Worm (Caenorhabditis elegans) whole organism, mixed stage, embryonic: Measurements from ENCODE around the gene srw-85.

Source experiments
- bed-3 ChIP-seq: fragments of 200-800 bp; sonication (Bioruptor generic); optimal IDR thresholded peaks from 3 replicates; lab custom pipeline; 2018; ENCODE audit warnings: mild to moderate bottlenecking, missing genetic modification characterization, moderate library complexity, missing compliant biosample characterization
- ces-1 ChIP-seq: fragments of 150-350 bp; optimal IDR thresholded peaks from 2 replicates; lab custom pipeline; 2014; ENCODE audit warnings: missing biosample characterization, missing genetic modification reagents, missing genetic modification characterization
- drap-1 ChIP-seq: fragments of 200-800 bp; sonication (Bioruptor generic); optimal IDR thresholded peaks from 3 replicates; lab custom pipeline; 2018; ENCODE audit warnings: mild to moderate bottlenecking, missing genetic modification characterization, missing compliant biosample characterization
- lsy-2 ChIP-seq: fragments of 150-350 bp; optimal IDR thresholded peaks from 2 replicates; lab custom pipeline; 2014; ENCODE audit warnings: missing biosample characterization, missing genetic modification characterization
- nhr-12 ChIP-seq: fragments of 150-350 bp; optimal IDR thresholded peaks from 2 replicates; lab custom pipeline; 2014; ENCODE audit warnings: missing biosample characterization, missing genetic modification characterization
- sptf-1 ChIP-seq: sonication (generic microtip); optimal IDR thresholded peaks from 2 replicates; lab custom pipeline; 2017; ENCODE audit warnings: mild to moderate bottlenecking, missing genetic modification characterization, moderate library complexity, missing compliant biosample characterization
- tbx-8 ChIP-seq: fragments of 200-800 bp; sonication (Bioruptor generic); optimal IDR thresholded peaks from 2 replicates; lab custom pipeline; 2018; ENCODE audit warnings: mild to moderate bottlenecking, missing genetic modification characterization, moderate library complexity, missing compliant biosample characterization

DNA sequence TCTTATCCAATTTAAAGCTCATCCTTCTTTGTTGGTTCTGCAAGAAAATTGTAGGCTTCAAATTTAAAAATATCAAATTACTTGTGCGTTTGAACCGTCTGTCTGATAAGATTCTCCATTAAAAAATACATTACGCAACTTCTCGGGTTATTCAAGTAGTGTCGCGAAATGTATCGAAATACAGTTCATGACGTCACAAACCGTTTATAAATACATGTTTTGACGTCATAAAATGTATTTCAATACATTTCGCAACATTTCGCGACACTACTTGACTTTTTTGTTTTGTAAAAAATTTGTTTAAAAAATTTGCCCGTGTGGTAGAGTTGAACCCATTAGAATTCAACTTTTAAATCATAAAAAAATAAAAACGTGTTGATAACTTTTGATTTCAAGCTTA is 12.7 kb upstream of the srw-85 start:
- TF ChIP-seq ces-1 (GFP tag; lab: Kevin White, UChicago) (no peak), nhr-12 (tag; lab: Kevin White, UChicago) (no peak), tbx-8 (no peak), sptf-1 (tag; lab: Kevin White, UChicago) (no peak), bed-3 (no peak), lsy-2 (no peak), drap-1 (GFP tag; lab: Kevin White, UChicago) (no peak)
